Worm (Caenorhabditis elegans): Measurements from ENCODE around the gene pkc-3.

The pkc-3 gene

ce11 chrII:5336660-5337494 lies 43.0 kb upstream of the pkc-3 start (continued):
- TF ChIP-seq lin-35 (GFP tag; optimal IDR thresholded peaks at IDR 0.05) (peak in 1 of 3 experiments; percentile 40), let-526 (GFP tag; IDR thresholded peaks at IDR 0.05) (no peak), nfya-1 (tag; optimal IDR thresholded peaks at IDR 0.05; ENCODE audit: borderline replicate concordance, insufficient read depth) (no peak), tbx-9 (tag; optimal IDR thresholded peaks at IDR 0.05; ENCODE audit: borderline replicate concordance) (no peak), pbrm-1 (GFP tag; IDR thresholded peaks at IDR 0.05) (peak; percentile 43; the same call in 1 of the 2 replicates), K11D2.4 (GFP tag; IDR thresholded peaks at IDR 0.05) (peak; percentile 66), ztf-26 (tag; optimal IDR thresholded peaks at IDR 0.05) (peak; percentile 11), T07F8.4 (tag; optimal IDR thresholded peaks at IDR 0.05) (no peak), nhr-27 (tag; optimal IDR thresholded peaks at IDR 0.05) (no peak)

- TF ChIP-seq unc-62 (GFP tag; optimal IDR thresholded peaks at IDR 0.05) (peak; percentile 21), nhr-80 (tag; optimal IDR thresholded peaks at IDR 0.05) (peak; percentile 31), lin-26 (GFP tag; IDR thresholded peaks at IDR 0.05) (0 out of 2 replicates have a peak, but pooled peaks have one; percentile 8), sea-2 (GFP tag; IDR thresholded peaks at IDR 0.05) (no peak), attf-3 (GFP tag; conservative IDR thresholded peaks at IDR 0.05) (no peak)
These were observed 42.4 kb upstream of the pkc-3 start for ce11 chrII:5337495-5337840.

- TF ChIP-seq nhr-179 (tag; optimal IDR thresholded peaks at IDR 0.05) (no peak), mel-28 (tag; optimal IDR thresholded peaks at IDR 0.05; ENCODE audit: borderline replicate concordance) (no peak), Y53F4B.3 (GFP tag; IDR thresholded peaks at IDR 0.05) (no peak), lin-26 (GFP tag; IDR thresholded peaks at IDR 0.05) (0 out of 2 replicates have a peak, but pooled peaks have one; percentile 17), die-1 (tag; optimal IDR thresholded peaks at IDR 0.05) (no peak), tlf-1 (GFP tag; optimal IDR thresholded peaks at IDR 0.05) (no peak), T26A5.8 (tag; optimal IDR thresholded peaks at IDR 0.05) (no peak), let-526 (GFP tag; IDR thresholded peaks at IDR 0.05) (no peak), nfyb-1 (GFP tag; IDR thresholded peaks at IDR 0.05) (no peak), hsf-1 (GFP tag; IDR thresholded peaks at IDR 0.05) (0 out of 2 replicates have a peak, but pooled peaks have one; percentile 35), zim-3 (tag; optimal IDR thresholded peaks at IDR 0.05) (no peak), ceh-40 (GFP tag; IDR thresholded peaks at IDR 0.05) (no peak), Y56A3A.18 (GFP tag; IDR thresholded peaks at IDR 0.05) (no peak), K11D2.4 (GFP tag; IDR thresholded peaks at IDR 0.05) (no peak), ccch-3 (GFP tag; optimal IDR thresholded peaks at IDR 0.05) (no peak), snpc-4 (GFP tag; optimal IDR thresholded peaks at IDR 0.05) (no peak), snpc-4 (tag; optimal IDR thresholded peaks at IDR 0.05) (no peak), ztf-6 (GFP tag; IDR thresholded peaks at IDR 0.05) (no peak), hrde-1 (tag; optimal IDR thresholded peaks at IDR 0.05; ENCODE audit: borderline replicate concordance) (no peak), ztf-18 (tag; optimal IDR thresholded peaks at IDR 0.05) (no peak), unc-130 (GFP tag; optimal IDR thresholded peaks at IDR 0.05) (no peak), hmg-1.2 (GFP tag; IDR thresholded peaks at IDR 0.05) (no peak), Y95B8A.8 (GFP tag; IDR thresholded peaks at IDR 0.05) (no peak), Y53G8AR.9 (GFP tag; conservative IDR thresholded peaks at IDR 0.05) (no peak), F55B11.4 (tag; optimal IDR thresholded peaks at IDR 0.05; ENCODE audit: borderline replicate concordance, insufficient read depth) (no peak), nhr-80 (tag; optimal IDR thresholded peaks at IDR 0.05) (peak; percentile 18), mes-4 (tag; optimal IDR thresholded peaks at IDR 0.05) (no peak), dox-1 (GFP tag; IDR thresholded peaks at IDR 0.05) (no peak), C06A6.2 (GFP tag; conservative IDR thresholded peaks at IDR 0.05) (0 out of 2 replicates have a peak, but pooled peaks have one; percentile 12), ceh-91 (GFP tag; IDR thresholded peaks at IDR 0.05) (no peak), egl-18 (GFP tag; IDR thresholded peaks at IDR 0.05) (no peak), ztf-22 (GFP tag; optimal IDR thresholded peaks at IDR 0.05) (no peak), lin-35 (GFP tag; optimal IDR thresholded peaks at IDR 0.05) (no peak), repo-1 (tag; optimal IDR thresholded peaks at IDR 0.05) (no peak), snpc-1.3 (tag; optimal IDR thresholded peaks at IDR 0.05; ENCODE audit: insufficient read depth) (no peak)
These were observed 41.5 kb upstream of the pkc-3 start for ce11 chrII:5338301-5338700.
